Worm (Caenorhabditis elegans): ENCODE results near the gene C56E10.3.

The C56E10.3 gene

ce11 chrX:6618712-6619111 lies 26.7 kb upstream of the C56E10.3 start, which contains the start of gene kqt-1:
Gene kqt-1, plus strand, starts transcription at chrX:6619012.
- TF ChIP-seq ceh-88 (GFP tag; IDR thresholded peaks at IDR 0.05) (no peak), nhr-12 (tag; optimal IDR thresholded peaks at IDR 0.05) (no peak), ceh-90 (tag; optimal IDR thresholded peaks at IDR 0.05) (no peak), unc-86 (tag; optimal IDR thresholded peaks at IDR 0.05) (no peak), alr-1 (tag; optimal IDR thresholded peaks at IDR 0.05; ENCODE audit: borderline replicate concordance) (no peak), unc-30 (tag; optimal IDR thresholded peaks at IDR 0.05) (no peak), dpl-1 (GFP tag; optimal IDR thresholded peaks at IDR 0.05) (no peak), C16A3.4 (tag; optimal IDR thresholded peaks at IDR 0.05) (no peak), mef-2 (tag; optimal IDR thresholded peaks at IDR 0.05) (no peak), sup-37 (GFP tag; optimal IDR thresholded peaks at IDR 0.05) (no peak), nhr-20 (tag; optimal IDR thresholded peaks at IDR 0.05) (no peak), pag-3 (tag; optimal IDR thresholded peaks at IDR 0.05; ENCODE audit: borderline replicate concordance, insufficient read depth) (no peak), jun-1 (tag; optimal IDR thresholded peaks at IDR 0.05) (no peak), ceh-8 (GFP tag; optimal IDR thresholded peaks at IDR 0.05) (no peak), irx-1 (tag; optimal IDR thresholded peaks at IDR 0.05) (no peak), fkh-4 (tag; optimal IDR thresholded peaks at IDR 0.05; ENCODE audit: borderline replicate concordance) (no peak)

ce11 chrX:6622552-6623236 lies 22.8 kb upstream of the C56E10.3 start, which contains the start of gene clec-266:
Gene clec-266, minus strand, starts transcription at chrX:6622915.
- TF ChIP-seq sup-37 (GFP tag; optimal IDR thresholded peaks at IDR 0.05), result no peak
- no peak for TF ChIP-seq mab-9 (GFP tag; IDR thresholded peaks at IDR 0.05)
- no peak for TF ChIP-seq snu-23 (GFP tag; optimal IDR thresholded peaks at IDR 0.05)
- no peak for TF ChIP-seq C16A3.4 (tag; optimal IDR thresholded peaks at IDR 0.05)
- TF ChIP-seq unc-98 (GFP tag; IDR thresholded peaks at IDR 0.05), result no peak
- no peak for TF ChIP-seq ama-1 (optimal IDR thresholded peaks at IDR 0.05)
- no peak for TF ChIP-seq grh-1 (GFP tag; IDR thresholded peaks at IDR 0.05)
- TF ChIP-seq nhr-237 (tag; optimal IDR thresholded peaks at IDR 0.05), result no peak
- no peak for TF ChIP-seq skn-1 (tag; optimal IDR thresholded peaks at IDR 0.05)
- no peak for TF ChIP-seq efl-3 (GFP tag; optimal IDR thresholded peaks at IDR 0.05)
- TF ChIP-seq ceh-8 (GFP tag; optimal IDR thresholded peaks at IDR 0.05), result no peak
- no peak for TF ChIP-seq jun-1 (tag; optimal IDR thresholded peaks at IDR 0.05)

ce11 chrX:6625275-6625674 lies 20.2 kb upstream of the C56E10.3 start:
- TF ChIP-seq fkh-8 (tag; optimal IDR thresholded peaks at IDR 0.05) (no peak), nhr-85 (tag) (no peak), dsc-1 (tag; optimal IDR thresholded peaks at IDR 0.05) (no peak), C34B4.2 (tag; optimal IDR thresholded peaks at IDR 0.05) (no peak), dpl-1 (GFP tag; optimal IDR thresholded peaks at IDR 0.05) (no peak), skn-1 (tag; optimal IDR thresholded peaks at IDR 0.05) (no peak), lir-3 (tag; optimal IDR thresholded peaks at IDR 0.05; ENCODE audit: poor library complexity) (no peak), ceh-63 (GFP tag; optimal IDR thresholded peaks at IDR 0.05) (no peak), nhr-47 (tag; optimal IDR thresholded peaks at IDR 0.05) (no peak), ztf-4 (tag; optimal IDR thresholded peaks at IDR 0.05) (no peak)

- TF ChIP-seq sup-37 (GFP tag; optimal IDR thresholded peaks at IDR 0.05), result no peak
- no peak for TF ChIP-seq nhr-71 (tag; optimal IDR thresholded peaks at IDR 0.05)
- TF ChIP-seq ztf-4 (tag; optimal IDR thresholded peaks at IDR 0.05), result no peak
- TF ChIP-seq vab-15 (tag; optimal IDR thresholded peaks at IDR 0.05), result no peak
- TF ChIP-seq mdl-1 (tag; optimal IDR thresholded peaks at IDR 0.05), result no peak
- no peak for TF ChIP-seq unc-30 (tag; optimal IDR thresholded peaks at IDR 0.05)
- no peak for TF ChIP-seq alr-1 (tag; optimal IDR thresholded peaks at IDR 0.05; ENCODE audit: borderline replicate concordance)
- TF ChIP-seq efl-1 (optimal IDR thresholded peaks at IDR 0.05), result no peak
- TF ChIP-seq efl-1 (GFP tag; optimal IDR thresholded peaks at IDR 0.05 in 1 of 2), result no peak
- TF ChIP-seq lin-39 (tag; optimal IDR thresholded peaks at IDR 0.05), result no peak
- no peak for TF ChIP-seq elt-2 (tag; optimal IDR thresholded peaks at IDR 0.05)
- no peak for TF ChIP-seq ceh-82 (tag; optimal IDR thresholded peaks at IDR 0.05)
- TF ChIP-seq mef-2 (tag; optimal IDR thresholded peaks at IDR 0.05), result no peak
- no peak for TF ChIP-seq egl-13 (tag; optimal IDR thresholded peaks at IDR 0.05)
- no peak for TF ChIP-seq lsy-2 (tag; optimal IDR thresholded peaks at IDR 0.05)
Measured at ce11 chrX:6630645-6631044, 14.8 kb upstream of the C56E10.3 start.
